Fruit fly (Drosophila melanogaster) whole organism, embryonic: ENCODE measurements around the gene CG3919.

ENCODE experiments used
- Adf1 ChIP-seq: fragments of 200-800 bp; sonication (Bioruptor generic); IDR thresholded peaks from 2 replicates; pipeline ENCODE4 v1.3.6; 2022; ENCODE audit warnings: missing biosample characterization, missing genetic modification characterization
- CG10267 ChIP-seq: fragments of 200-800 bp; sonication (Bioruptor generic); optimal IDR thresholded peaks from 2 replicates; lab custom pipeline; 2018; ENCODE audit warnings: missing biosample characterization, mild to moderate bottlenecking, missing genetic modification characterization, moderate library complexity
- CG10431 ChIP-seq: fragments of 200-800 bp; sonication (Bioruptor generic); optimal IDR thresholded peaks from 3 replicates; lab custom pipeline; 2018; ENCODE audit warnings: missing biosample characterization, mild to moderate bottlenecking, missing genetic modification characterization
- CG10462 ChIP-seq: fragments of 200-800 bp; sonication (Bioruptor generic); optimal IDR thresholded peaks from 2 replicates; lab custom pipeline; 2016; ENCODE audit warnings: missing biosample characterization, missing genetic modification characterization
- CG11456 ChIP-seq: fragments of 200-800 bp; sonication (Bioruptor generic); IDR thresholded peaks from 3 replicates; pipeline ENCODE4 v1.3.6; 2022; ENCODE audit warnings: missing biosample characterization, missing genetic modification characterization
- CG1233 ChIP-seq: fragments of 200-800 bp; sonication (Bioruptor generic); optimal IDR thresholded peaks from 4 replicates; lab custom pipeline; 2018; ENCODE audit warnings: missing biosample characterization, mild to moderate bottlenecking, missing genetic modification characterization
- CG12391 ChIP-seq: fragments of 200-800 bp; sonication (Bioruptor generic); optimal IDR thresholded peaks from 3 replicates; lab custom pipeline; 2018; ENCODE audit warnings: missing biosample characterization, mild to moderate bottlenecking, missing genetic modification characterization, moderate library complexity
- CG13775 ChIP-seq: fragments of 200-800 bp; sonication (Bioruptor generic); optimal IDR thresholded peaks from 3 replicates; lab custom pipeline; 2017; ENCODE audit warnings: missing biosample characterization, mild to moderate bottlenecking, missing genetic modification characterization
- CG17612 ChIP-seq: fragments of 200-800 bp; sonication (Bioruptor generic); IDR thresholded peaks from 2 replicates; pipeline ENCODE4 v1.3.6; 2022; ENCODE audit warnings: missing biosample characterization, missing genetic modification characterization
- CG2199 ChIP-seq: fragments of 200-800 bp; sonication (Bioruptor generic); IDR thresholded peaks from 3 replicates; pipeline ENCODE4 v1.3.6; 2022; ENCODE audit warnings: missing biosample characterization, missing genetic modification characterization
- CG2875 ChIP-seq: fragments of 200-800 bp; sonication (Bioruptor generic); optimal IDR thresholded peaks from 2 replicates; lab custom pipeline; 2017; ENCODE audit warnings: missing biosample characterization, mild to moderate bottlenecking, missing genetic modification characterization, missing genetic modification reagents
- CG32767 ChIP-seq: fragments of 200-800 bp; sonication (Bioruptor generic); IDR thresholded peaks from 2 replicates; pipeline ENCODE4 v1.3.6; 2022; ENCODE audit warnings: missing biosample characterization, missing genetic modification characterization
- CG3726 ChIP-seq: fragments of 200-800 bp; sonication (Bioruptor generic); IDR thresholded peaks from 3 replicates; pipeline ENCODE4, ENCODE4 v1.3.6; 2022; ENCODE audit warnings: missing biosample characterization, missing genetic modification characterization
- CG43689 ChIP-seq: fragments of 200-800 bp; sonication (Bioruptor generic); IDR thresholded peaks from 2 replicates; pipeline ENCODE4 v1.3.6; 2022; ENCODE audit warnings: missing biosample characterization, missing genetic modification characterization
- CG4424 ChIP-seq: fragments of 200-800 bp; sonication (Bioruptor generic); optimal IDR thresholded peaks from 3 replicates; lab custom pipeline; 2016; ENCODE audit warnings: missing biosample characterization, missing genetic modification characterization
- CG5953 ChIP-seq: fragments of 200-800 bp; sonication (Bioruptor generic); IDR thresholded peaks from 2 replicates; pipeline ENCODE4 v1.3.6; 2022; ENCODE audit warnings: missing biosample characterization, missing genetic modification characterization
- CG6254 ChIP-seq: fragments of 200-800 bp; sonication (Bioruptor generic); optimal IDR thresholded peaks from 3 replicates; lab custom pipeline; 2017; ENCODE audit warnings: mild to moderate bottlenecking, missing biosample characterization, missing genetic modification reagents, missing genetic modification characterization
- CG6813 ChIP-seq: fragments of 200-800 bp; sonication (Bioruptor generic); optimal IDR thresholded peaks from 2 replicates; lab custom pipeline; 2017; ENCODE audit warnings: missing biosample characterization, missing genetic modification characterization, mild to moderate bottlenecking, moderate library complexity, missing genetic modification reagents
- CG7928 ChIP-seq: fragments of 200-800 bp; sonication (Bioruptor generic); optimal IDR thresholded peaks from 2 replicates; lab custom pipeline; 2017; ENCODE audit warnings: missing biosample characterization, mild to moderate bottlenecking, missing genetic modification characterization
- CG8290 ChIP-seq, 3 experiments: fragments of 200-800 bp; sonication (Bioruptor generic); optimal IDR thresholded peaks; 2 replicates each; lab custom pipeline; 2016 to 2019; ENCODE audit warnings: missing biosample characterization in 3 of 3, missing genetic modification characterization in 3 of 3, mild to moderate bottlenecking in 2 of 3, moderate library complexity in 1 of 3
- CG9437 ChIP-seq: fragments of 200-800 bp; sonication (Bioruptor generic); optimal IDR thresholded peaks from 2 replicates; lab custom pipeline; 2018; ENCODE audit warnings: missing biosample characterization, mild to moderate bottlenecking, missing genetic modification characterization
- CG9876 ChIP-seq: fragments of 200-800 bp; sonication (Bioruptor generic); optimal IDR thresholded peaks from 2 replicates; lab custom pipeline; 2016; ENCODE audit warnings: missing biosample characterization, missing genetic modification characterization
- Dad ChIP-seq: fragments of 200-800 bp; sonication (Bioruptor generic); optimal IDR thresholded peaks from 3 replicates; lab custom pipeline; 2016; ENCODE audit warnings: missing biosample characterization, missing genetic modification characterization
- Eip74EF ChIP-seq, 2 experiments: fragments of 200-800 bp in 1 of 2; fragments of >200 bp in 1 of 2; sonication (Bioruptor generic) in 1 of 2; optimal IDR thresholded peaks; 2 replicates each; lab custom pipeline; 2017 to 2019; ENCODE audit warnings: missing biosample characterization in 2 of 2, missing genetic modification characterization in 2 of 2, mild to moderate bottlenecking in 1 of 2, moderate library complexity in 1 of 2
- HHEX ChIP-seq: fragments of 200-800 bp; sonication (Bioruptor generic); optimal IDR thresholded peaks from 3 replicates; lab custom pipeline; 2017; ENCODE audit warnings: missing biosample characterization, mild to moderate bottlenecking, missing genetic modification characterization, missing genetic modification reagents
- Hey ChIP-seq: fragments of 200-800 bp; sonication (Bioruptor generic); optimal IDR thresholded peaks from 3 replicates; lab custom pipeline; 2018; ENCODE audit warnings: missing biosample characterization, mild to moderate bottlenecking, missing genetic modification characterization
- HmgZ ChIP-seq: fragments of 200-800 bp; sonication (Bioruptor generic); optimal IDR thresholded peaks from 2 replicates; lab custom pipeline; 2018; ENCODE audit warnings: missing biosample characterization, mild to moderate bottlenecking, missing genetic modification characterization
- Side ChIP-seq: fragments of 200-800 bp; sonication (Bioruptor generic); optimal IDR thresholded peaks from 2 replicates; lab custom pipeline; 2016; ENCODE audit warnings: missing biosample characterization, missing genetic modification characterization
- YL-1 ChIP-seq: fragments of 200-800 bp; sonication (Bioruptor generic); optimal IDR thresholded peaks from 3 replicates; lab custom pipeline; 2017; ENCODE audit warnings: missing biosample characterization, mild to moderate bottlenecking, missing genetic modification characterization
- br ChIP-seq: fragments of >200 bp; optimal IDR thresholded peaks from 2 replicates; lab custom pipeline; 2017
- emc ChIP-seq: fragments of 200-800 bp; sonication (Bioruptor generic); optimal IDR thresholded peaks from 2 replicates; lab custom pipeline; 2016; ENCODE audit warnings: missing biosample characterization, missing genetic modification characterization
- grn ChIP-seq: fragments of 200-800 bp; sonication (Bioruptor generic); optimal IDR thresholded peaks from 3 replicates; lab custom pipeline; 2017; ENCODE audit warnings: missing biosample characterization, missing genetic modification characterization
- h ChIP-seq: fragments of >200 bp; optimal IDR thresholded peaks from 2 replicates; lab custom pipeline; 2017
- hb ChIP-seq: fragments of 200-800 bp; sonication (Bioruptor generic); IDR thresholded peaks from 3 replicates; pipeline ENCODE4 v1.3.6; 2022; ENCODE audit warnings: missing biosample characterization, missing genetic modification characterization; ENCODE audit not compliant: partially characterized antibody
- hkb ChIP-seq, 2 experiments: fragments of 200-800 bp in 1 of 2; fragments of >200 bp in 1 of 2; sonication (Bioruptor generic) in 1 of 2; IDR thresholded peaks in 1 of 2; optimal IDR thresholded peaks in 1 of 2; 2 replicates each; pipeline versions ENCODE4 v1.3.6 to Lab custom; 2017 to 2022; ENCODE audit warnings: missing biosample characterization in 1 of 2, missing genetic modification characterization in 1 of 2
- lab ChIP-seq: fragments of 200-800 bp; sonication (Bioruptor generic); optimal IDR thresholded peaks from 3 replicates; lab custom pipeline; 2017; ENCODE audit warnings: missing biosample characterization, missing genetic modification characterization, mild to moderate bottlenecking, moderate library complexity, missing genetic modification reagents
- mld ChIP-seq: fragments of 200-800 bp; sonication (Bioruptor generic); IDR thresholded peaks from 3 replicates; pipeline ENCODE4 v1.3.6; 2022; ENCODE audit warnings: missing biosample characterization, missing genetic modification characterization; ENCODE audit not compliant: partially characterized antibody
- nau ChIP-seq: fragments of 200-800 bp; sonication (Bioruptor generic); optimal IDR thresholded peaks from 3 replicates; lab custom pipeline; 2017; ENCODE audit warnings: missing biosample characterization, mild to moderate bottlenecking, missing genetic modification characterization, missing genetic modification reagents
- nerfin-1 ChIP-seq: fragments of 200-800 bp; sonication (Bioruptor generic); optimal IDR thresholded peaks from 3 replicates; lab custom pipeline; 2019; ENCODE audit warnings: missing biosample characterization, mild to moderate bottlenecking, missing genetic modification characterization, moderate library complexity
- oc ChIP-seq: fragments of 200-800 bp; sonication (Bioruptor generic); optimal IDR thresholded peaks from 2 replicates; lab custom pipeline; 2018; ENCODE audit warnings: missing biosample characterization, mild to moderate bottlenecking, missing genetic modification characterization, moderate library complexity
- pan ChIP-seq, 4 experiments: fragments of >200 bp in 3 of 4; fragments of 200-800 bp in 1 of 4; sonication (Bioruptor generic) in 1 of 4; optimal IDR thresholded peaks in 3 of 4; IDR thresholded peaks in 1 of 4; 2 replicates each; pipeline versions ENCODE4 v1.3.6 to Lab custom; 2017 to 2022; ENCODE audit warnings: missing biosample characterization in 2 of 4, missing genetic modification characterization in 2 of 4, mixed read lengths in 1 of 4
- pho ChIP-seq: fragments of 200-800 bp; sonication (Bioruptor generic); optimal IDR thresholded peaks from 2 replicates; lab custom pipeline; 2016; ENCODE audit warnings: missing biosample characterization, missing genetic modification characterization
- phol ChIP-seq: fragments of 200-800 bp; sonication (Bioruptor generic); optimal IDR thresholded peaks from 3 replicates; lab custom pipeline; 2018; ENCODE audit warnings: missing biosample characterization, mild to moderate bottlenecking, missing genetic modification characterization, moderate library complexity
- sd ChIP-seq: fragments of 200-800 bp; sonication (Bioruptor generic); optimal IDR thresholded peaks from 3 replicates; lab custom pipeline; 2018; ENCODE audit warnings: missing biosample characterization, mild to moderate bottlenecking, missing genetic modification characterization, moderate library complexity
- sima ChIP-seq: fragments of 200-800 bp; sonication (Bioruptor generic); optimal IDR thresholded peaks from 2 replicates; lab custom pipeline; 2016; ENCODE audit warnings: missing biosample characterization, missing genetic modification characterization
- sna ChIP-seq: fragments of 200-800 bp; sonication (Bioruptor generic); IDR thresholded peaks from 2 replicates; pipeline ENCODE4 v1.3.6; 2022; ENCODE audit warnings: missing biosample characterization, missing genetic modification characterization; ENCODE audit not compliant: partially characterized antibody
- sob ChIP-seq: fragments of 200-800 bp; sonication (Bioruptor generic); IDR thresholded peaks from 2 replicates; pipeline ENCODE4 v1.3.6; 2022; ENCODE audit warnings: missing biosample characterization, missing genetic modification characterization
- trem ChIP-seq: fragments of 200-800 bp; optimal IDR thresholded peaks from 3 replicates; lab custom pipeline; 2019; ENCODE audit warnings: missing biosample characterization, mild to moderate bottlenecking, missing genetic modification characterization, moderate library complexity
- unpg ChIP-seq: fragments of 200-800 bp; sonication (Bioruptor generic); optimal IDR thresholded peaks from 3 replicates; lab custom pipeline; 2018; ENCODE audit warnings: missing biosample characterization, mild to moderate bottlenecking, missing genetic modification characterization, moderate library complexity
- yki ChIP-seq: fragments of >200 bp; optimal IDR thresholded peaks from 3 replicates; lab custom pipeline; 2018

The CG3919 gene

DNA sequence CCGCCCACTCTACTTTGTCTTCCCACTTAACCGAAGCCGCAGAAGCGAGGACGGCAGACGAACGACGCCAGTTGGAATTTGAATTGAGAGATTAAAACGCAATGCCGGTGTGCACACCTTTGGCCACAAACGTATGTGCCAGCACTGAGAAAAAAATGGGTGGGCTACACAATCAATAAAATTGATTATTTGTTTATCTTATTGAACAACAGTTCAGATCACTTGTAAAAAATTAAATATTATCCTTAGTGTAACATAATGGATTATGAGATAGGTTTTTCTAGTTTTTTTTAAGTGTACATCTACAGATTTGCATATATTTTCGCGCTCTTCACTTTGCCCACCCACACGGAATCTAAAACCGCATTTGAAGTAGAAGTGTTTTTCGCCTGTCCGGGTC, 41.1 kb downstream of the CG3919 start (continued):
- TF ChIP-seq sd (no peak), h (lab: Kevin White, UChicago) (no peak), pan (optimal IDR thresholded peaks at IDR 0.05; lab: Kevin White, UChicago) (no peak), pan (GFP tag; optimal IDR thresholded peaks at IDR 0.05 in 1 of 2, IDR thresholded peaks at IDR 0.05 in 1 of 2) (peak in 1 of 2 experiments; percentile 47), sob (GFP tag; lab: Robert Waterston, UW) (peak; percentile 37; the same call in 1 of the 2 replicates), Hey (tag; lab: Kevin White, UChicago) (no peak), CG43689 (no peak), Dad (GFP tag; lab: Kevin White, UChicago) (peak; percentile 11), CG9876 (no peak), CG10431 (GFP tag; lab: Kevin White, UChicago) (no peak), HHEX (GFP tag; lab: Kevin White, UChicago) (no peak), Adf1 (GFP tag; lab: Robert Waterston, UW) (no peak), YL-1 (no peak), br (lab: Kevin White, UChicago) (no peak), nerfin-1 (tag; lab: Kevin White, UChicago) (no peak), mld (no peak), CG1233 (GFP tag; lab: Kevin White, UChicago) (no peak), grn (no peak), CG4424 (GFP tag; lab: Kevin White, UChicago) (no peak), sima (no peak), HmgZ (tag; lab: Kevin White, UChicago) (no peak), nau (GFP tag; lab: Kevin White, UChicago) (no peak), lab (GFP tag; lab: Kevin White, UChicago) (no peak), CG13775 (GFP tag; lab: Kevin White, UChicago) (no peak), CG9437 (no peak), pho (GFP tag; lab: Kevin White, UChicago) (no peak), CG11456 (GFP tag; lab: Robert Waterston, UW) (no peak), CG6254 (GFP tag; lab: Kevin White, UChicago) (no peak), trem (tag; lab: Kevin White, UChicago) (no peak), CG17612 (GFP tag; lab: Robert Waterston, UW) (no peak), CG12391 (tag; lab: Kevin White, UChicago) (peak; percentile 25), unpg (GFP tag; lab: Kevin White, UChicago) (peak; percentile 11), Side (GFP tag; lab: Kevin White, UChicago) (no peak), hb (GFP tag; lab: Robert Waterston, UW) (no peak), emc (GFP tag; lab: Kevin White, UChicago) (no peak), CG10267 (tag; lab: Kevin White, UChicago) (no peak), yki (lab: Kevin White, UChicago) (no peak), CG3726 (0 out of 3 replicates have a peak, but pooled peaks have one; percentile 7), oc (tag; lab: Kevin White, UChicago) (no peak), CG32767 (no peak), sna (GFP tag; lab: Robert Waterston, UW) (no peak), CG7928 (no peak), phol (peak; percentile 33), CG2199 (GFP tag; lab: Robert Waterston, UW) (no peak), Eip74EF (GFP tag; optimal IDR thresholded peaks at IDR 0.05; lab: Kevin White, UChicago) (no peak), CG2875 (GFP tag; lab: Kevin White, UChicago) (no peak), hkb (optimal IDR thresholded peaks at IDR 0.05; lab: Kevin White, UChicago) (no peak), hkb (GFP tag; IDR thresholded peaks at IDR 0.05; lab: Robert Waterston, UW) (no peak), CG6813 (GFP tag; lab: Kevin White, UChicago) (no peak), CG5953 (GFP tag; lab: Robert Waterston, UW) (no peak), CG8290 (GFP tag; optimal IDR thresholded peaks at IDR 0.05; lab: Kevin White, UChicago) (no peak), CG8290 (tag; optimal IDR thresholded peaks at IDR 0.05; lab: Kevin White, UChicago) (no peak), CG10462 (no peak)
